Worm (Caenorhabditis elegans) whole organism, late embryonic: ENCODE results near the gene C55C3.73.

Experiments
- ama-1 ChIP-seq: fragments of 150-350 bp; optimal IDR thresholded peaks from 2 replicates; lab custom pipeline; 2014
- ceh-19 ChIP-seq: fragments of 200-800 bp; sonication (Bioruptor generic); optimal IDR thresholded peaks from 2 replicates; lab custom pipeline; 2018; ENCODE audit warnings: mild to moderate bottlenecking, missing genetic modification characterization, missing compliant biosample characterization
- elt-2 ChIP-seq: sonication (generic microtip); optimal IDR thresholded peaks from 2 replicates; lab custom pipeline; 2016; ENCODE audit warnings: missing genetic modification reagents, missing genetic modification characterization, missing compliant biosample characterization
- pag-3 ChIP-seq: sonication (generic microtip); optimal IDR thresholded peaks from 2 replicates; lab custom pipeline; 2016; ENCODE audit warnings: missing compliant biosample characterization, missing genetic modification characterization, borderline replicate concordance
- pha-4 ChIP-seq: fragments of 150-350 bp; optimal IDR thresholded peaks from 2 replicates; lab custom pipeline; 2018; ENCODE audit warnings: missing biosample characterization, missing genetic modification reagents, missing genetic modification characterization

- TF ChIP-seq elt-2 (tag; lab: Kevin White, UChicago) (no peak), pag-3 (tag; lab: Kevin White, UChicago) (no peak), pha-4 (tag; lab: Kevin White, UChicago) (no peak), ceh-19 (no peak), ama-1 (lab: Kevin White, UChicago) (no peak)
Measured at ce11 chrIV:5674435-5674834, 28.8 kb downstream of the C55C3.73 start, which contains the start of gene srd-5.
